Worm (Caenorhabditis elegans): ENCODE results near the gene lig-4.
A peak's percentile ranks its signal among the peaks of the same experiment; 100 is the strongest.

The lig-4 gene

ce11 chrIII:7572781-7573400, 51.6 kb downstream of the lig-4 start, which contains the start of the genes rpl-9 and lpd-7 (continued):
- TF ChIP-seq pag-3 (tag; optimal IDR thresholded peaks at IDR 0.05; ENCODE audit: borderline replicate concordance, insufficient read depth): no peak
- peak; percentile 22 for TF ChIP-seq fkh-10 (GFP tag; optimal IDR thresholded peaks at IDR 0.05)
- peak; percentile 4 for TF ChIP-seq lin-39 (tag; optimal IDR thresholded peaks at IDR 0.05)
- no peak for TF ChIP-seq sup-37 (GFP tag; optimal IDR thresholded peaks at IDR 0.05)
- peak; percentile 29 for TF ChIP-seq vab-15 (tag; optimal IDR thresholded peaks at IDR 0.05)
- peak; percentile 45 for TF ChIP-seq lir-3 (tag; optimal IDR thresholded peaks at IDR 0.05; ENCODE audit: poor library complexity)
- peak; percentile 57 for TF ChIP-seq pax-3 (tag; optimal IDR thresholded peaks at IDR 0.05)
- no peak for TF ChIP-seq fkh-4 (tag; optimal IDR thresholded peaks at IDR 0.05; ENCODE audit: borderline replicate concordance)
- TF ChIP-seq nhr-84 (tag; optimal IDR thresholded peaks at IDR 0.05): no peak
- peak; percentile 82 for TF ChIP-seq nhr-47 (tag; optimal IDR thresholded peaks at IDR 0.05)
- no peak for TF ChIP-seq zip-4 (GFP tag; optimal IDR thresholded peaks at IDR 0.05)
- TF ChIP-seq C16A3.4 (tag; optimal IDR thresholded peaks at IDR 0.05): peak; percentile 97
- TF ChIP-seq nhr-11 (tag; optimal IDR thresholded peaks at IDR 0.05): peak; percentile 12
- peak; percentile 79 for TF ChIP-seq nhr-20 (tag; optimal IDR thresholded peaks at IDR 0.05)
- peak; percentile 66 for TF ChIP-seq hpl-2 (GFP tag; optimal IDR thresholded peaks at IDR 0.05)
- TF ChIP-seq nhr-90 (tag; optimal IDR thresholded peaks at IDR 0.05; ENCODE audit: poor library complexity): peak; percentile 76
- no peak for TF ChIP-seq tlp-1 (tag; optimal IDR thresholded peaks at IDR 0.05)
